Worm (Caenorhabditis elegans): ENCODE results near the gene mfsd-12.

- TF ChIP-seq sox-2 (GFP tag; IDR thresholded peaks at IDR 0.05) (no peak), ceh-14 (tag; optimal IDR thresholded peaks at IDR 0.05) (no peak), Y22D7AL.16 (tag; optimal IDR thresholded peaks at IDR 0.05) (no peak), pqm-1 (tag; optimal IDR thresholded peaks at IDR 0.05) (no peak), ttx-3 (tag; optimal IDR thresholded peaks at IDR 0.05) (no peak), ceh-18 (tag; optimal IDR thresholded peaks at IDR 0.05) (no peak), npax-4 (tag; optimal IDR thresholded peaks at IDR 0.05) (no peak), ztf-16 (tag; optimal IDR thresholded peaks at IDR 0.05) (no peak), elt-2 (tag; optimal IDR thresholded peaks at IDR 0.05) (no peak), tbx-7 (tag; optimal IDR thresholded peaks at IDR 0.05) (no peak), nhr-11 (tag; optimal IDR thresholded peaks at IDR 0.05) (no peak)
Observed at ce11 chrX:4662964-4663684, 4.8 kb upstream of the mfsd-12 start.
